Fruit fly (Drosophila melanogaster) whole organism, embryonic: ENCODE results near the gene cnc.
A peak's percentile ranks its signal among the peaks of the same experiment; 100 is the strongest.

Experiments
- CG11398 ChIP-seq: fragments of 200-800 bp; sonication (Bioruptor generic); optimal IDR thresholded peaks from 2 replicates; lab custom pipeline; 2016; ENCODE audit warnings: missing biosample characterization, missing genetic modification characterization
- CG11504 ChIP-seq: fragments of 200-800 bp; sonication (Bioruptor generic); optimal IDR thresholded peaks from 3 replicates; lab custom pipeline; 2019; ENCODE audit warnings: missing biosample characterization, mild to moderate bottlenecking, missing genetic modification characterization, moderate library complexity
- CG11695 ChIP-seq: fragments of 200-800 bp; sonication (Bioruptor generic); IDR thresholded peaks from 3 replicates; pipeline ENCODE4 v1.3.6; 2022; ENCODE audit warnings: missing biosample characterization, missing genetic modification characterization
- CG12104 ChIP-seq: fragments of 200-800 bp; sonication (Bioruptor generic); optimal IDR thresholded peaks from 3 replicates; lab custom pipeline; 2016; ENCODE audit warnings: missing biosample characterization, missing genetic modification characterization
- CG12391 ChIP-seq: fragments of 200-800 bp; sonication (Bioruptor generic); optimal IDR thresholded peaks from 3 replicates; lab custom pipeline; 2018; ENCODE audit warnings: missing biosample characterization, mild to moderate bottlenecking, missing genetic modification characterization, moderate library complexity
- CG14710 ChIP-seq: fragments of 200-800 bp; sonication (Bioruptor generic); optimal IDR thresholded peaks from 3 replicates; lab custom pipeline; 2019; ENCODE audit warnings: missing biosample characterization, mild to moderate bottlenecking, missing genetic modification characterization, moderate library complexity
- CG1529 ChIP-seq: fragments of 200-800 bp; sonication (Bioruptor generic); optimal IDR thresholded peaks from 3 replicates; lab custom pipeline; 2018; ENCODE audit warnings: missing biosample characterization, missing genetic modification characterization
- CG15601 ChIP-seq: fragments of 200-800 bp; sonication (Bioruptor generic); optimal IDR thresholded peaks from 3 replicates; lab custom pipeline; 2019; ENCODE audit warnings: missing biosample characterization, mild to moderate bottlenecking, missing genetic modification characterization, moderate library complexity
- CG15696 ChIP-seq: fragments of 200-800 bp; sonication (Bioruptor generic); optimal IDR thresholded peaks from 2 replicates; lab custom pipeline; 2019; ENCODE audit warnings: missing biosample characterization, mild to moderate bottlenecking, missing genetic modification characterization, moderate library complexity
- CG17802 ChIP-seq: fragments of 200-800 bp; sonication (Bioruptor generic); optimal IDR thresholded peaks from 2 replicates; lab custom pipeline; 2018; ENCODE audit warnings: missing biosample characterization, mild to moderate bottlenecking, missing genetic modification characterization, moderate library complexity
- CG1792 ChIP-seq: fragments of 200-800 bp; sonication (Bioruptor generic); optimal IDR thresholded peaks from 2 replicates; lab custom pipeline; 2016; ENCODE audit warnings: missing biosample characterization, missing genetic modification characterization
- CG2116 ChIP-seq: fragments of 200-800 bp; sonication (Bioruptor generic); optimal IDR thresholded peaks from 3 replicates; lab custom pipeline; 2018; ENCODE audit warnings: missing biosample characterization, mild to moderate bottlenecking, missing genetic modification characterization
- CG32532 ChIP-seq: fragments of 200-800 bp; sonication (Bioruptor generic); IDR thresholded peaks from 2 replicates; pipeline ENCODE4 v1.3.6; 2022; ENCODE audit warnings: missing biosample characterization, missing genetic modification characterization
- CG7839 ChIP-seq: fragments of 200-800 bp; sonication (Bioruptor generic); optimal IDR thresholded peaks from 3 replicates; lab custom pipeline; 2018; ENCODE audit warnings: missing biosample characterization, mild to moderate bottlenecking, missing genetic modification characterization, moderate library complexity
- CG8765 ChIP-seq: fragments of 200-800 bp; sonication (Bioruptor generic); IDR thresholded peaks from 2 replicates; pipeline ENCODE4 v1.3.6; 2022; ENCODE audit warnings: missing biosample characterization, missing genetic modification characterization
- Doc3 ChIP-seq: fragments of 200-800 bp; sonication (Bioruptor generic); IDR thresholded peaks from 3 replicates; pipeline ENCODE4 v1.3.6; 2022; ENCODE audit warnings: missing biosample characterization, missing genetic modification characterization; ENCODE audit not compliant: partially characterized antibody
- Hand ChIP-seq: fragments of 200-800 bp; sonication (Bioruptor generic); optimal IDR thresholded peaks from 2 replicates; lab custom pipeline; 2017; ENCODE audit warnings: mild to moderate bottlenecking, missing biosample characterization, missing genetic modification reagents, missing genetic modification characterization
- Hmr ChIP-seq: fragments of 200-800 bp; sonication (Bioruptor generic); optimal IDR thresholded peaks from 3 replicates; lab custom pipeline; 2017; ENCODE audit warnings: mild to moderate bottlenecking, missing biosample characterization, missing genetic modification reagents, missing genetic modification characterization
- Hmx ChIP-seq: fragments of 200-800 bp; sonication (Bioruptor generic); optimal IDR thresholded peaks from 2 replicates; lab custom pipeline; 2016; ENCODE audit warnings: missing biosample characterization, missing genetic modification characterization
- Jarid2 ChIP-seq: fragments of 200-800 bp; sonication (Bioruptor generic); optimal IDR thresholded peaks from 3 replicates; lab custom pipeline; 2017; ENCODE audit warnings: mild to moderate bottlenecking, missing biosample characterization, missing genetic modification reagents, missing genetic modification characterization
- Lpt ChIP-seq: fragments of >200 bp; optimal IDR thresholded peaks from 2 replicates; lab custom pipeline; 2018; ENCODE audit warnings: missing biosample characterization, missing genetic modification characterization
- Mad ChIP-seq: fragments of 200-800 bp; sonication (Bioruptor generic); optimal IDR thresholded peaks from 2 replicates; lab custom pipeline; 2016; ENCODE audit warnings: missing biosample characterization, missing genetic modification characterization
- Neu2 ChIP-seq: fragments of 200-800 bp; sonication (Bioruptor generic); optimal IDR thresholded peaks from 3 replicates; lab custom pipeline; 2016; ENCODE audit warnings: missing biosample characterization, missing genetic modification characterization, borderline replicate concordance
- Oaz ChIP-seq: fragments of 200-800 bp; sonication (Bioruptor generic); IDR thresholded peaks from 2 replicates; pipeline ENCODE4 v1.3.6; 2022; ENCODE audit warnings: missing biosample characterization, missing genetic modification characterization
- Rfx ChIP-seq: fragments of 200-800 bp; sonication (Bioruptor generic); IDR thresholded peaks from 2 replicates; pipeline ENCODE4 v1.3.6; 2022; ENCODE audit warnings: missing biosample characterization, missing genetic modification characterization
- Scr ChIP-seq: fragments of 200-800 bp; sonication (Bioruptor generic); IDR thresholded peaks from 2 replicates; pipeline ENCODE4 v1.3.6; 2022; ENCODE audit warnings: missing biosample characterization, missing genetic modification characterization; ENCODE audit not compliant: partially characterized antibody
- Vsx1 ChIP-seq: fragments of 200-800 bp; sonication (Bioruptor generic); optimal IDR thresholded peaks from 2 replicates; lab custom pipeline; 2017; ENCODE audit warnings: missing biosample characterization, mild to moderate bottlenecking, missing genetic modification characterization, missing genetic modification reagents
- ase ChIP-seq: fragments of 200-800 bp; sonication (Bioruptor generic); IDR thresholded peaks from 3 replicates; pipeline ENCODE4 v1.3.6; 2022; ENCODE audit warnings: missing biosample characterization, missing genetic modification characterization
- dati ChIP-seq: fragments of 200-800 bp; sonication (Bioruptor generic); IDR thresholded peaks from 2 replicates; pipeline ENCODE4 v1.3.6; 2022; ENCODE audit warnings: missing biosample characterization, missing genetic modification characterization
- dmrt99B ChIP-seq: fragments of 200-800 bp; sonication (Bioruptor generic); optimal IDR thresholded peaks from 2 replicates; lab custom pipeline; 2018; ENCODE audit warnings: missing biosample characterization, mild to moderate bottlenecking, missing genetic modification characterization, moderate library complexity
- dpn ChIP-seq, 2 experiments: fragments of 200-800 bp; sonication (Bioruptor generic); optimal IDR thresholded peaks; 3 replicates each; lab custom pipeline; 2016; ENCODE audit warnings: missing biosample characterization in 2 of 2, missing genetic modification characterization in 2 of 2
- ems ChIP-seq: fragments of 200-800 bp; sonication (Bioruptor generic); optimal IDR thresholded peaks from 3 replicates; lab custom pipeline; 2016; ENCODE audit warnings: missing biosample characterization, missing genetic modification characterization
- ftz-f1 ChIP-seq: fragments of 200-800 bp; sonication (Bioruptor generic); optimal IDR thresholded peaks from 2 replicates; lab custom pipeline; 2016; ENCODE audit warnings: missing biosample characterization, missing genetic modification characterization
- gt ChIP-seq: fragments of 200-800 bp; sonication (Bioruptor generic); IDR thresholded peaks from 2 replicates; pipeline ENCODE4 v1.3.6; 2022; ENCODE audit warnings: missing biosample characterization, missing genetic modification characterization
- ken ChIP-seq: fragments of 200-800 bp; sonication (Bioruptor generic); IDR thresholded peaks from 3 replicates; pipeline ENCODE4 v1.3.6; 2022; ENCODE audit warnings: missing biosample characterization, missing genetic modification characterization
- knrl ChIP-seq: fragments of 200-800 bp; sonication (Bioruptor generic); IDR thresholded peaks from 3 replicates; pipeline ENCODE4 v1.3.6; 2022; ENCODE audit warnings: missing biosample characterization, missing genetic modification characterization; ENCODE audit not compliant: partially characterized antibody
- lab ChIP-seq: fragments of 200-800 bp; sonication (Bioruptor generic); optimal IDR thresholded peaks from 3 replicates; lab custom pipeline; 2017; ENCODE audit warnings: missing biosample characterization, missing genetic modification characterization, mild to moderate bottlenecking, moderate library complexity, missing genetic modification reagents
- nmo ChIP-seq: fragments of 200-800 bp; sonication (Bioruptor generic); optimal IDR thresholded peaks from 2 replicates; lab custom pipeline; 2018; ENCODE audit warnings: missing biosample characterization, mild to moderate bottlenecking, missing genetic modification characterization, moderate library complexity
- p53 ChIP-seq: fragments of 200-800 bp; sonication (Bioruptor generic); optimal IDR thresholded peaks from 2 replicates; lab custom pipeline; 2016; ENCODE audit warnings: missing biosample characterization, missing genetic modification characterization
- peb ChIP-seq: fragments of 200-800 bp; sonication (Bioruptor generic); IDR thresholded peaks from 2 replicates; pipeline ENCODE4 v1.3.6; 2022; ENCODE audit warnings: missing biosample characterization, missing genetic modification characterization
- pnt ChIP-seq: fragments of 200-800 bp; sonication (Bioruptor generic); optimal IDR thresholded peaks from 3 replicates; lab custom pipeline; 2016; ENCODE audit warnings: missing biosample characterization, missing genetic modification characterization
- pros ChIP-seq: fragments of 200-800 bp; sonication (Bioruptor generic); optimal IDR thresholded peaks from 3 replicates; lab custom pipeline; 2019; ENCODE audit warnings: missing biosample characterization, mild to moderate bottlenecking, missing genetic modification characterization, moderate library complexity
- salm ChIP-seq: fragments of 200-800 bp; sonication (Bioruptor generic); optimal IDR thresholded peaks from 2 replicates; lab custom pipeline; 2018; ENCODE audit warnings: missing biosample characterization, mild to moderate bottlenecking, missing genetic modification characterization
- slou ChIP-seq: fragments of 200-800 bp; sonication (Bioruptor generic); optimal IDR thresholded peaks from 3 replicates; lab custom pipeline; 2016; ENCODE audit warnings: missing biosample characterization, missing genetic modification characterization
- tna ChIP-seq: fragments of 200-800 bp; sonication (Bioruptor generic); IDR thresholded peaks from 2 replicates; pipeline ENCODE4 v1.3.6; 2022; ENCODE audit warnings: missing biosample characterization, missing genetic modification characterization; ENCODE audit not compliant: partially characterized antibody
- toy ChIP-seq: fragments of 200-800 bp; sonication (Bioruptor generic); IDR thresholded peaks from 2 replicates; pipeline ENCODE4 v1.3.6; 2022; ENCODE audit warnings: missing biosample characterization, missing genetic modification characterization
- trem ChIP-seq: fragments of 200-800 bp; optimal IDR thresholded peaks from 3 replicates; lab custom pipeline; 2019; ENCODE audit warnings: missing biosample characterization, mild to moderate bottlenecking, missing genetic modification characterization, moderate library complexity
- unpg ChIP-seq: fragments of 200-800 bp; sonication (Bioruptor generic); optimal IDR thresholded peaks from 3 replicates; lab custom pipeline; 2018; ENCODE audit warnings: missing biosample characterization, mild to moderate bottlenecking, missing genetic modification characterization, moderate library complexity
- wdn ChIP-seq: fragments of 200-800 bp; sonication (Bioruptor generic); IDR thresholded peaks from 2 replicates; pipeline ENCODE4 v1.3.6; 2022; ENCODE audit warnings: missing biosample characterization, missing genetic modification characterization
- zen ChIP-seq: fragments of 200-800 bp; sonication (Bioruptor generic); optimal IDR thresholded peaks from 3 replicates; lab custom pipeline; 2018; ENCODE audit warnings: missing biosample characterization, mild to moderate bottlenecking, missing genetic modification characterization, moderate library complexity

cnc gene

DNA sequence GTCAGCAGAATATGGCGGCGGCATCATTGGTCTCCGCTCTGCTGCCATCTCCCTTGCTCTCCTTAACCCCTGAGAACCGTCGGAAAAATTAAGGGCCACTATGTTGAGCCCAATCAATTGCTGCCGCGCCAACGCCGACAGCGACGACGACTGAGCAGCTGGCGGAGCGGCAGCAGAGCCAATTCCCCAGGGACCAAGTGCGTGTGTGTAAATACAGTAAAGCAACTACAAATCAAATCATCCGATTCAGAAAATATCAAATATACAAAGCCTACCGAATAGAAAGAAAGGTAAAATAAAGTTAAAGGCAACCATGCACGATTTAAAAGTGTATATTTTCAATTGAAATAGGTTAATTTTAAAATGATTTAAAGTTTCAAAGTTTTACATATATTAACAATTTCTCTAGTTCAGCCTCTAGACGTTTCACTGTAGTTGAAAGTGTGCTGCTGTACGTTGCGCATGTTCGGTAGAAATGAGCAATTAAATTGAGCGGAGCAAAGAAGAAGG is 14.7 kb downstream of the cnc start (continued):
- TF ChIP-seq dmrt99B (tag; lab: Kevin White, UChicago) (peak; percentile 71), dati (no peak), CG14710 (tag; lab: Kevin White, UChicago) (peak; percentile 63), salm (tag; lab: Kevin White, UChicago) (peak; percentile 22), Mad (GFP tag; lab: Kevin White, UChicago) (peak; percentile 27), CG15601 (tag; lab: Kevin White, UChicago) (peak; percentile 51), CG12391 (peak; percentile 64), Neu2 (GFP tag; lab: Kevin White, UChicago) (no peak), slou (GFP tag; lab: Kevin White, UChicago) (no peak), ftz-f1 (GFP tag; lab: Kevin White, UChicago) (peak; percentile 3), dpn (GFP tag; optimal IDR thresholded peaks at IDR 0.05; lab: Kevin White, UChicago) (peak; percentile 16 to 30), unpg (GFP tag; lab: Kevin White, UChicago) (peak; percentile 66), ase (GFP tag; lab: Robert Waterston, UW) (no peak), Hmr (GFP tag; lab: Kevin White, UChicago) (peak; percentile 74), Doc3 (GFP tag; lab: Robert Waterston, UW) (no peak), CG8765 (no peak), Oaz (no peak), Hmx (GFP tag; lab: Kevin White, UChicago) (no peak), nmo (GFP tag; lab: Kevin White, UChicago) (peak; percentile 60), CG1792 (GFP tag; lab: Kevin White, UChicago) (no peak), pros (GFP tag; lab: Kevin White, UChicago) (no peak), Lpt (no peak), CG17802 (tag; lab: Kevin White, UChicago) (no peak), CG12104 (no peak), CG1529 (GFP tag; lab: Kevin White, UChicago) (peak; percentile 18), Vsx1 (GFP tag; lab: Kevin White, UChicago) (peak; percentile 6), CG7839 (peak; percentile 68), CG2116 (GFP tag; lab: Kevin White, UChicago) (no peak), toy (0 out of 2 replicates have a peak, but pooled peaks have one; percentile 30), Jarid2 (GFP tag; lab: Kevin White, UChicago) (peak; percentile 26), wdn (0 out of 2 replicates have a peak, but pooled peaks have one; percentile 16), ken (peak; percentile 56; the same call in 2 of the 3 replicates), gt (GFP tag; lab: Robert Waterston, UW) (0 out of 2 replicates have a peak, but pooled peaks have one; percentile 33), trem (tag; lab: Kevin White, UChicago) (peak; percentile 39), knrl (GFP tag; lab: Robert Waterston, UW) (no peak), pnt (peak; percentile 1), ems (GFP tag; lab: Kevin White, UChicago) (no peak), CG32532 (GFP tag; lab: Robert Waterston, UW) (peak; percentile 58; the same call in 1 of the 2 replicates), lab (GFP tag; lab: Kevin White, UChicago) (peak; percentile 85), CG11695 (0 out of 3 replicates have a peak, but pooled peaks have one; percentile 37), Hand (GFP tag; lab: Kevin White, UChicago) (peak; percentile 50), CG11504 (tag; lab: Kevin White, UChicago) (peak; percentile 71), CG15696 (tag; lab: Kevin White, UChicago) (peak; percentile 71), Rfx (peak; percentile 52), CG11398 (GFP tag; lab: Kevin White, UChicago) (no peak), peb (GFP tag; lab: Robert Waterston, UW) (peak; percentile 38; the same call in 1 of the 2 replicates), p53 (GFP tag; lab: Kevin White, UChicago) (no peak), tna (GFP tag; lab: Robert Waterston, UW) (no peak), zen (tag; lab: Kevin White, UChicago) (peak; percentile 22), Scr (GFP tag; lab: Robert Waterston, UW) (no peak)
